Fruit fly (Drosophila melanogaster) whole organism, embryonic: ENCODE measurements around the gene CG44303.

Source experiments
- ATbp ChIP-seq: fragments of 200-800 bp; sonication (Bioruptor generic); optimal IDR thresholded peaks from 2 replicates; lab custom pipeline; 2017; ENCODE audit warnings: missing biosample characterization, mild to moderate bottlenecking, missing genetic modification characterization, missing genetic modification reagents
- Asciz ChIP-seq: fragments of 200-800 bp; sonication (Bioruptor generic); optimal IDR thresholded peaks from 2 replicates; lab custom pipeline; 2017; ENCODE audit warnings: missing biosample characterization, mild to moderate bottlenecking, missing genetic modification characterization, missing genetic modification reagents
- CG10209 ChIP-seq: fragments of 200-800 bp; sonication (Bioruptor generic); optimal IDR thresholded peaks from 3 replicates; lab custom pipeline; 2017; ENCODE audit warnings: missing biosample characterization, mild to moderate bottlenecking, missing genetic modification characterization, missing genetic modification reagents
- CG11093 ChIP-seq: fragments of 200-800 bp; sonication (Bioruptor generic); IDR thresholded peaks from 3 replicates; pipeline ENCODE4 v1.3.6; 2022; ENCODE audit warnings: missing biosample characterization, missing genetic modification characterization
- CG11247 ChIP-seq: fragments of 200-800 bp; sonication (Bioruptor generic); IDR thresholded peaks from 2 replicates; pipeline ENCODE4 v1.3.6; 2022; ENCODE audit warnings: missing biosample characterization, missing genetic modification characterization
- CG11695 ChIP-seq: fragments of 200-800 bp; sonication (Bioruptor generic); IDR thresholded peaks from 3 replicates; pipeline ENCODE4 v1.3.6; 2022; ENCODE audit warnings: missing biosample characterization, missing genetic modification characterization
- CG12299 ChIP-seq: fragments of 200-800 bp; sonication (Bioruptor generic); optimal IDR thresholded peaks from 2 replicates; lab custom pipeline; 2018; ENCODE audit warnings: missing biosample characterization, mild to moderate bottlenecking, missing genetic modification characterization
- CG14710 ChIP-seq: fragments of 200-800 bp; sonication (Bioruptor generic); optimal IDR thresholded peaks from 3 replicates; lab custom pipeline; 2019; ENCODE audit warnings: missing biosample characterization, mild to moderate bottlenecking, missing genetic modification characterization, moderate library complexity
- CG15073 ChIP-seq: fragments of 200-800 bp; sonication (Bioruptor generic); optimal IDR thresholded peaks from 2 replicates; lab custom pipeline; 2016; ENCODE audit warnings: missing biosample characterization, missing genetic modification characterization
- CG15269 ChIP-seq: fragments of 200-800 bp; sonication (Bioruptor generic); optimal IDR thresholded peaks from 2 replicates; lab custom pipeline; 2018; ENCODE audit warnings: missing biosample characterization, mild to moderate bottlenecking, missing genetic modification characterization, moderate library complexity
- CG17361 ChIP-seq: fragments of 200-800 bp; sonication (Bioruptor generic); IDR thresholded peaks from 3 replicates; pipeline ENCODE4 v1.3.6; 2022; ENCODE audit warnings: missing biosample characterization, missing genetic modification characterization
- CG18599 ChIP-seq: fragments of 200-800 bp; sonication (Bioruptor generic); optimal IDR thresholded peaks from 3 replicates; lab custom pipeline; 2017; ENCODE audit warnings: missing biosample characterization, missing genetic modification characterization, mild to moderate bottlenecking, moderate library complexity, missing genetic modification reagents
- CG2712 ChIP-seq: fragments of 200-800 bp; optimal IDR thresholded peaks from 3 replicates; lab custom pipeline; 2019; ENCODE audit warnings: missing biosample characterization, mild to moderate bottlenecking, missing genetic modification characterization, moderate library complexity
- CG31441 ChIP-seq: fragments of 200-800 bp; sonication (Bioruptor generic); IDR thresholded peaks from 2 replicates; pipeline ENCODE4 v1.3.6; 2022; ENCODE audit warnings: missing biosample characterization, missing genetic modification characterization
- CG33557 ChIP-seq: fragments of 200-800 bp; sonication (Bioruptor generic); optimal IDR thresholded peaks from 2 replicates; lab custom pipeline; 2019; ENCODE audit warnings: missing biosample characterization, mild to moderate bottlenecking, missing genetic modification characterization, moderate library complexity
- CG4820 ChIP-seq: fragments of 200-800 bp; sonication (Bioruptor generic); optimal IDR thresholded peaks from 3 replicates; lab custom pipeline; 2016; ENCODE audit warnings: missing biosample characterization, missing genetic modification characterization
- CG5953 ChIP-seq: fragments of 200-800 bp; sonication (Bioruptor generic); IDR thresholded peaks from 2 replicates; pipeline ENCODE4 v1.3.6; 2022; ENCODE audit warnings: missing biosample characterization, missing genetic modification characterization
- CG6654 ChIP-seq: fragments of 200-800 bp; sonication (Bioruptor generic); optimal IDR thresholded peaks from 2 replicates; lab custom pipeline; 2017; ENCODE audit warnings: missing biosample characterization, mild to moderate bottlenecking, missing genetic modification characterization
- CG6683 ChIP-seq: fragments of 200-800 bp; sonication (Bioruptor generic); optimal IDR thresholded peaks from 2 replicates; lab custom pipeline; 2017; ENCODE audit warnings: missing biosample characterization, mild to moderate bottlenecking, missing genetic modification characterization, missing genetic modification reagents
- CG7839 ChIP-seq: fragments of 200-800 bp; sonication (Bioruptor generic); optimal IDR thresholded peaks from 3 replicates; lab custom pipeline; 2018; ENCODE audit warnings: missing biosample characterization, mild to moderate bottlenecking, missing genetic modification characterization, moderate library complexity
- CG8359 ChIP-seq: fragments of 200-800 bp; sonication (Bioruptor generic); optimal IDR thresholded peaks from 2 replicates; lab custom pipeline; 2017; ENCODE audit warnings: missing biosample characterization, mild to moderate bottlenecking, missing genetic modification characterization, borderline replicate concordance
- CoRest ChIP-seq: fragments of 200-800 bp; sonication (Bioruptor generic); optimal IDR thresholded peaks from 3 replicates; lab custom pipeline; 2018; ENCODE audit warnings: missing biosample characterization, mild to moderate bottlenecking, missing genetic modification characterization, moderate library complexity
- Dip3 ChIP-seq: fragments of 200-800 bp; sonication (Bioruptor generic); optimal IDR thresholded peaks from 3 replicates; lab custom pipeline; 2016; ENCODE audit warnings: missing biosample characterization, missing genetic modification characterization
- MBD-R2 ChIP-seq: fragments of 200-800 bp; sonication (Bioruptor generic); IDR thresholded peaks from 2 replicates; pipeline ENCODE4 v1.3.6; 2022; ENCODE audit warnings: missing biosample characterization, missing genetic modification characterization
- Pdp1 ChIP-seq, 2 experiments: fragments of 200-800 bp; sonication (Bioruptor generic); optimal IDR thresholded peaks; 3 replicates each; lab custom pipeline; 2016; ENCODE audit warnings: missing biosample characterization in 2 of 2, missing genetic modification characterization in 2 of 2, mild to moderate bottlenecking in 1 of 2, moderate library complexity in 1 of 2
- Sox102F ChIP-seq: fragments of 200-800 bp; sonication (Bioruptor generic); optimal IDR thresholded peaks from 2 replicates; lab custom pipeline; 2018; ENCODE audit warnings: missing biosample characterization, mild to moderate bottlenecking, missing genetic modification characterization, moderate library complexity
- bsh ChIP-seq, 2 experiments: fragments of 200-800 bp; sonication (Bioruptor generic); optimal IDR thresholded peaks; 2 replicates each; lab custom pipeline; 2017 to 2018; ENCODE audit warnings: mild to moderate bottlenecking in 2 of 2, missing biosample characterization in 2 of 2, missing genetic modification characterization in 2 of 2, moderate library complexity in 1 of 2
- btn ChIP-seq: fragments of 200-800 bp; sonication (Bioruptor generic); optimal IDR thresholded peaks from 2 replicates; lab custom pipeline; 2016; ENCODE audit warnings: missing biosample characterization, missing genetic modification characterization
- chif ChIP-seq, 2 experiments: fragments of 200-800 bp; sonication (Bioruptor generic); optimal IDR thresholded peaks; 3 replicates each; lab custom pipeline; 2016; ENCODE audit warnings: missing biosample characterization in 2 of 2, missing genetic modification characterization in 2 of 2
- crol ChIP-seq: fragments of 200-800 bp; sonication (Bioruptor generic); IDR thresholded peaks from 2 replicates; pipeline ENCODE4 v1.3.6; 2022; ENCODE audit warnings: missing biosample characterization, missing genetic modification characterization
- dati ChIP-seq: fragments of 200-800 bp; sonication (Bioruptor generic); IDR thresholded peaks from 2 replicates; pipeline ENCODE4 v1.3.6; 2022; ENCODE audit warnings: missing biosample characterization, missing genetic modification characterization
- hkb ChIP-seq, 2 experiments: fragments of 200-800 bp in 1 of 2; fragments of >200 bp in 1 of 2; sonication (Bioruptor generic) in 1 of 2; IDR thresholded peaks in 1 of 2; optimal IDR thresholded peaks in 1 of 2; 2 replicates each; pipeline versions ENCODE4 v1.3.6 to Lab custom; 2017 to 2022; ENCODE audit warnings: missing biosample characterization in 1 of 2, missing genetic modification characterization in 1 of 2
- nmo ChIP-seq: fragments of 200-800 bp; sonication (Bioruptor generic); optimal IDR thresholded peaks from 2 replicates; lab custom pipeline; 2018; ENCODE audit warnings: missing biosample characterization, mild to moderate bottlenecking, missing genetic modification characterization, moderate library complexity
- prd ChIP-seq, 3 experiments: fragments of >200 bp in 2 of 3; fragments of 200-800 bp in 1 of 3; sonication (Bioruptor generic) in 1 of 3; optimal IDR thresholded peaks in 2 of 3; IDR thresholded peaks in 1 of 3; 2 replicates in 2 of 3; 3 replicates in 1 of 3; pipeline versions ENCODE4 v1.3.6 to Lab custom; 2017 to 2022; ENCODE audit warnings: missing biosample characterization in 1 of 3, missing genetic modification characterization in 1 of 3
- sisA ChIP-seq: fragments of 200-800 bp; sonication (Bioruptor generic); IDR thresholded peaks from 2 replicates; pipeline ENCODE4 v1.3.6; 2022; ENCODE audit warnings: missing biosample characterization, missing genetic modification characterization
- sna ChIP-seq: fragments of 200-800 bp; sonication (Bioruptor generic); IDR thresholded peaks from 2 replicates; pipeline ENCODE4 v1.3.6; 2022; ENCODE audit warnings: missing biosample characterization, missing genetic modification characterization; ENCODE audit not compliant: partially characterized antibody
- yki ChIP-seq: fragments of >200 bp; optimal IDR thresholded peaks from 3 replicates; lab custom pipeline; 2018

The CG44303 gene

dm6 chrX:6642593-6643257 lies 44.5 kb downstream of the CG44303 start (continued):
- TF ChIP-seq CG7839 (tag; lab: Kevin White, UChicago) (peak; percentile 35), CG11093 (0 out of 3 replicates have a peak, but pooled peaks have one; percentile 32), sisA (GFP tag; lab: Robert Waterston, UW) (no peak; the same call in 1 of the 2 replicates), Asciz (peak; percentile 1), yki (lab: Kevin White, UChicago) (no peak), bsh (GFP tag; optimal IDR thresholded peaks at IDR 0.05; lab: Kevin White, UChicago) (peak in 1 of 2 experiments; percentile 63), nmo (GFP tag; lab: Kevin White, UChicago) (peak; percentile 24), MBD-R2 (GFP tag; lab: Robert Waterston, UW) (no peak), sna (GFP tag; lab: Robert Waterston, UW) (no peak), CG15073 (GFP tag; lab: Kevin White, UChicago) (peak; percentile 7), ATbp (GFP tag; lab: Kevin White, UChicago) (peak; percentile 16), CG12299 (tag; lab: Kevin White, UChicago) (no peak), CG18599 (GFP tag; lab: Kevin White, UChicago) (peak; percentile 17), CG31441 (peak; percentile 43; the same call in 1 of the 2 replicates), CG14710 (peak; percentile 35), chif (GFP tag; optimal IDR thresholded peaks at IDR 0.05; lab: Kevin White, UChicago) (peak; percentile 21 to 25), hkb (optimal IDR thresholded peaks at IDR 0.05; lab: Kevin White, UChicago) (no peak), hkb (GFP tag; IDR thresholded peaks at IDR 0.05; lab: Robert Waterston, UW) (peak; percentile 61; the same call in 1 of the 2 replicates), CG5953 (GFP tag; lab: Robert Waterston, UW) (no peak), CG11695 (GFP tag; lab: Robert Waterston, UW) (peak; percentile 61; the same call in 1 of the 3 replicates), CG17361 (GFP tag; lab: Robert Waterston, UW) (peak; percentile 37; the same call in 1 of the 3 replicates), Dip3 (GFP tag; lab: Kevin White, UChicago) (no peak), dati (GFP tag; lab: Robert Waterston, UW) (no peak), CG2712 (tag; lab: Kevin White, UChicago) (peak; percentile 61), CG10209 (GFP tag; lab: Kevin White, UChicago) (no peak), CG33557 (GFP tag; lab: Kevin White, UChicago) (peak; percentile 28), CoRest (tag; lab: Kevin White, UChicago) (peak; percentile 15), btn (peak; percentile 1), CG4820 (peak; percentile 10), CG15269 (tag; lab: Kevin White, UChicago) (no peak), CG6654 (GFP tag; lab: Kevin White, UChicago) (no peak), crol (GFP tag; lab: Robert Waterston, UW) (0 out of 2 replicates have a peak, but pooled peaks have one; percentile 20), CG8359 (GFP tag; lab: Kevin White, UChicago) (peak; percentile 4), Sox102F (GFP tag; lab: Kevin White, UChicago) (peak; percentile 41), CG11247 (GFP tag; lab: Robert Waterston, UW) (no peak), Pdp1 (GFP tag; optimal IDR thresholded peaks at IDR 0.05; lab: Kevin White, UChicago) (peak in 1 of 2 experiments; percentile 52), prd (optimal IDR thresholded peaks at IDR 0.05; lab: Kevin White, UChicago) (no peak), prd (GFP tag; IDR thresholded peaks at IDR 0.05; lab: Robert Waterston, UW) (peak; percentile 28; the same call in 1 of the 3 replicates), CG6683 (no peak)
